Worm (Caenorhabditis elegans) whole organism, young adult: ENCODE results near the gene prdh-1.

Source experiments
- B0336.3 ChIP-seq: fragments of 200-800 bp; sonication (Bioruptor generic); IDR thresholded peaks from 2 replicates; pipeline ENCODE4 v1.3.6; 2022; ENCODE audit warnings: missing genetic modification characterization, missing compliant biosample characterization
- C06A6.2 ChIP-seq: fragments of 200-800 bp; sonication (Bioruptor generic); conservative IDR thresholded peaks from 2 replicates; pipeline ENCODE4 v1.3.6; 2022; ENCODE audit warnings: missing genetic modification characterization, missing compliant biosample characterization
- F10E7.11 ChIP-seq: sonication (generic microtip); optimal IDR thresholded peaks from 2 replicates; lab custom pipeline; 2017; ENCODE audit warnings: mild to moderate bottlenecking, missing genetic modification characterization, moderate library complexity, missing compliant biosample characterization
- F37B4.10 ChIP-seq: fragments of 200-800 bp; sonication (Bioruptor generic); IDR thresholded peaks from 2 replicates; pipeline ENCODE4 v1.3.6; 2022; ENCODE audit warnings: missing genetic modification characterization, missing compliant biosample characterization
- F49E8.2 ChIP-seq: sonication (generic microtip); optimal IDR thresholded peaks from 3 replicates; lab custom pipeline; 2017; ENCODE audit warnings: missing genetic modification characterization, mild to moderate bottlenecking, missing compliant biosample characterization, antibody characterized with exemption, moderate library complexity; ENCODE audit not compliant: insufficient read depth
- F55B11.4 ChIP-seq: sonication (generic microtip); optimal IDR thresholded peaks from 2 replicates; lab custom pipeline; 2016; ENCODE audit warnings: missing compliant biosample characterization, missing genetic modification characterization, borderline replicate concordance; ENCODE audit not compliant: insufficient read depth
- F57A8.1 ChIP-seq: fragments of 200-800 bp; sonication (Bioruptor generic); optimal IDR thresholded peaks from 2 replicates; lab custom pipeline; 2018; ENCODE audit warnings: mild to moderate bottlenecking, missing genetic modification characterization, moderate library complexity, missing compliant biosample characterization
- F57C9.4 ChIP-seq: sonication (generic microtip); optimal IDR thresholded peaks from 2 replicates; lab custom pipeline; 2017; ENCODE audit warnings: mild to moderate bottlenecking, missing genetic modification characterization, missing compliant biosample characterization
- K11D2.4 ChIP-seq: fragments of 200-800 bp; sonication (Bioruptor generic); IDR thresholded peaks from 2 replicates; pipeline ENCODE4 v1.3.6; 2022; ENCODE audit warnings: missing genetic modification reagents, missing genetic modification characterization, missing compliant biosample characterization
- K12H6.12 ChIP-seq: fragments of 200-800 bp; sonication (Bioruptor generic); optimal IDR thresholded peaks from 2 replicates; lab custom pipeline; 2018; ENCODE audit warnings: mild to moderate bottlenecking, missing genetic modification characterization, missing compliant biosample characterization
- T07F8.4 ChIP-seq: sonication (generic microtip); optimal IDR thresholded peaks from 2 replicates; lab custom pipeline; 2016; ENCODE audit warnings: mild to moderate bottlenecking, missing genetic modification characterization, moderate library complexity, missing compliant biosample characterization
- T26A5.8 ChIP-seq: sonication (generic microtip); optimal IDR thresholded peaks from 2 replicates; lab custom pipeline; 2016; ENCODE audit warnings: missing genetic modification characterization, missing compliant biosample characterization
- akir-1 ChIP-seq: fragments of 200-800 bp; sonication (Bioruptor generic); optimal IDR thresholded peaks from 2 replicates; lab custom pipeline; 2018; ENCODE audit warnings: mild to moderate bottlenecking, missing genetic modification characterization, moderate library complexity, missing compliant biosample characterization
- aptf-2 ChIP-seq: fragments of 200-800 bp; sonication (Bioruptor generic); conservative IDR thresholded peaks from 2 replicates; pipeline ENCODE4 v1.3.6; 2022; ENCODE audit warnings: missing genetic modification reagents, missing genetic modification characterization, missing compliant biosample characterization
- attf-3 ChIP-seq: fragments of 200-800 bp; sonication (Bioruptor generic); conservative IDR thresholded peaks from 2 replicates; pipeline ENCODE4 v1.3.6; 2022; ENCODE audit warnings: missing genetic modification reagents, missing genetic modification characterization, missing compliant biosample characterization
- attf-6 ChIP-seq: fragments of 200-800 bp; sonication (Bioruptor generic); IDR thresholded peaks from 2 replicates; pipeline ENCODE4 v1.3.6; 2022; ENCODE audit warnings: missing genetic modification reagents, missing genetic modification characterization, missing compliant biosample characterization
- bed-2 ChIP-seq: fragments of 200-800 bp; sonication (Bioruptor generic); IDR thresholded peaks from 2 replicates; pipeline ENCODE4 v1.3.6; 2022; ENCODE audit warnings: missing genetic modification reagents, missing genetic modification characterization, missing compliant biosample characterization
- ceh-27 ChIP-seq: fragments of 200-800 bp; sonication (Bioruptor generic); optimal IDR thresholded peaks from 2 replicates; lab custom pipeline; 2018; ENCODE audit warnings: mild to moderate bottlenecking, missing genetic modification characterization, moderate library complexity, missing compliant biosample characterization
- ceh-91 ChIP-seq: fragments of 200-800 bp; sonication (Bioruptor generic); IDR thresholded peaks from 2 replicates; pipeline ENCODE4 v1.3.6; 2022; ENCODE audit warnings: missing genetic modification reagents, missing genetic modification characterization, missing compliant biosample characterization
- die-1 ChIP-seq: sonication (generic microtip); optimal IDR thresholded peaks from 2 replicates; lab custom pipeline; 2016; ENCODE audit warnings: missing genotype, mild to moderate bottlenecking, missing genetic modification characterization, missing compliant biosample characterization
- dox-1 ChIP-seq: fragments of 200-800 bp; sonication (Bioruptor generic); IDR thresholded peaks from 2 replicates; pipeline ENCODE4 v1.3.6; 2022; ENCODE audit warnings: missing genetic modification reagents, missing genetic modification characterization, missing compliant biosample characterization
- egl-18 ChIP-seq: fragments of 200-800 bp; sonication (Bioruptor generic); IDR thresholded peaks from 2 replicates; pipeline ENCODE4 v1.3.6; 2022; ENCODE audit warnings: missing genetic modification reagents, missing genetic modification characterization, missing compliant biosample characterization
- egl-44 ChIP-seq: fragments of 200-800 bp; sonication (Bioruptor generic); IDR thresholded peaks from 2 replicates; pipeline ENCODE4 v1.3.6; 2022; ENCODE audit warnings: missing genetic modification reagents, missing genetic modification characterization, missing compliant biosample characterization
- egrh-3 ChIP-seq: fragments of 200-800 bp; sonication (Bioruptor generic); IDR thresholded peaks from 2 replicates; pipeline ENCODE4 v1.3.6; 2022; ENCODE audit warnings: missing genetic modification reagents, missing genetic modification characterization, missing compliant biosample characterization
- ets-4 ChIP-seq: fragments of 200-800 bp; sonication (Bioruptor generic); optimal IDR thresholded peaks from 2 replicates; lab custom pipeline; 2018; ENCODE audit warnings: mild to moderate bottlenecking, missing genetic modification characterization, missing compliant biosample characterization
- gei-17 ChIP-seq: fragments of 200-800 bp; sonication (Bioruptor generic); optimal IDR thresholded peaks from 2 replicates; lab custom pipeline; 2018; ENCODE audit warnings: mild to moderate bottlenecking, missing genetic modification characterization, missing compliant biosample characterization
- him-1 ChIP-seq: sonication (generic microtip); optimal IDR thresholded peaks from 2 replicates; lab custom pipeline; 2016; ENCODE audit warnings: missing genotype, missing genetic modification reagents, missing genetic modification characterization, missing compliant biosample characterization
- hlh-26 ChIP-seq: fragments of 200-800 bp; sonication (Bioruptor generic); conservative IDR thresholded peaks from 2 replicates; pipeline ENCODE4 v1.3.6; 2022; ENCODE audit warnings: missing genetic modification reagents, missing genetic modification characterization, missing compliant biosample characterization
- hmg-20 ChIP-seq: fragments of 200-800 bp; sonication (Bioruptor generic); IDR thresholded peaks from 2 replicates; pipeline ENCODE4 v1.3.6; 2022; ENCODE audit warnings: missing genetic modification reagents, missing genetic modification characterization, missing compliant biosample characterization
- hrde-1 ChIP-seq: sonication (generic microtip); optimal IDR thresholded peaks from 2 replicates; lab custom pipeline; 2016; ENCODE audit warnings: missing genetic modification characterization, mild to moderate bottlenecking, missing compliant biosample characterization, moderate library complexity, missing genotype, missing genetic modification reagents, borderline replicate concordance
- lag-1 ChIP-seq: fragments of 200-800 bp; sonication (Bioruptor generic); IDR thresholded peaks from 2 replicates; pipeline ENCODE4 v1.3.6; 2022; ENCODE audit warnings: missing genetic modification reagents, missing genetic modification characterization, missing compliant biosample characterization
- let-526 ChIP-seq: fragments of 200-800 bp; sonication (Bioruptor generic); IDR thresholded peaks from 2 replicates; pipeline ENCODE4 v1.3.6; 2022; ENCODE audit warnings: missing genetic modification reagents, missing genetic modification characterization, missing compliant biosample characterization
- lin-35 ChIP-seq, 3 experiments: fragments of 150-350 bp in 2 of 3; sonication (generic microtip) in 1 of 3; optimal IDR thresholded peaks; 2 replicates each; lab custom pipeline; 2014 to 2018; ENCODE audit warnings: missing biosample characterization in 3 of 3, missing genetic modification characterization in 3 of 3, missing genetic modification reagents in 3 of 3
- lin-40 ChIP-seq: sonication (generic microtip); optimal IDR thresholded peaks from 2 replicates; lab custom pipeline; 2016; ENCODE audit warnings: missing genetic modification characterization, mild to moderate bottlenecking, missing compliant biosample characterization, missing genotype, missing genetic modification reagents
- lin-54 ChIP-seq: fragments of 200-800 bp; sonication (Bioruptor generic); optimal IDR thresholded peaks from 2 replicates; lab custom pipeline; 2018; ENCODE audit warnings: mild to moderate bottlenecking, missing genetic modification characterization, missing compliant biosample characterization
- madf-10 ChIP-seq: sonication (generic microtip); optimal IDR thresholded peaks from 2 replicates; lab custom pipeline; 2016; ENCODE audit warnings: mild to moderate bottlenecking, missing genetic modification characterization, missing compliant biosample characterization
- nfya-1 ChIP-seq: sonication (generic microtip); optimal IDR thresholded peaks from 2 replicates; lab custom pipeline; 2017; ENCODE audit warnings: antibody characterized with exemption, missing compliant biosample characterization, missing genetic modification characterization, borderline replicate concordance; ENCODE audit not compliant: insufficient read depth
- pbrm-1 ChIP-seq: fragments of 200-800 bp; sonication (Bioruptor generic); IDR thresholded peaks from 2 replicates; pipeline ENCODE4 v1.3.6; 2022; ENCODE audit warnings: missing genetic modification reagents, missing genetic modification characterization, missing compliant biosample characterization
- rcor-1 ChIP-seq: fragments of 200-800 bp; sonication (Bioruptor generic); IDR thresholded peaks from 2 replicates; pipeline ENCODE4 v1.3.6; 2022; ENCODE audit warnings: missing genetic modification reagents, missing genetic modification characterization, missing compliant biosample characterization
- rpc-1 ChIP-seq, 2 experiments: fragments of 150-350 bp in 1 of 2; sonication (generic microtip) in 1 of 2; optimal IDR thresholded peaks; 2 replicates each; lab custom pipeline; 2014 to 2018; ENCODE audit warnings: missing biosample characterization in 1 of 2, missing genetic modification characterization in 1 of 2, missing genetic modification reagents in 1 of 2, missing genotype in 1 of 2
- somi-1 ChIP-seq: fragments of 200-800 bp; sonication (Bioruptor generic); optimal IDR thresholded peaks from 2 replicates; lab custom pipeline; 2018; ENCODE audit warnings: mild to moderate bottlenecking, missing genetic modification characterization, missing compliant biosample characterization
- tbp1 ChIP-seq: fragments of 200-800 bp; sonication (Bioruptor generic); optimal IDR thresholded peaks from 2 replicates; lab custom pipeline; 2018; ENCODE audit warnings: mild to moderate bottlenecking, missing genetic modification characterization, missing compliant biosample characterization
- unc-130 ChIP-seq: sonication (generic microtip); optimal IDR thresholded peaks from 2 replicates; lab custom pipeline; 2016; ENCODE audit warnings: missing genetic modification reagents, missing genetic modification characterization, missing compliant biosample characterization
- zim-3 ChIP-seq: sonication (generic microtip); optimal IDR thresholded peaks from 2 replicates; lab custom pipeline; 2017; ENCODE audit warnings: mild to moderate bottlenecking, missing genetic modification characterization, moderate library complexity, missing compliant biosample characterization
- ztf-25 ChIP-seq: fragments of 200-800 bp; sonication (Bioruptor generic); IDR thresholded peaks from 2 replicates; pipeline ENCODE4 v1.3.6; 2022; ENCODE audit warnings: missing genetic modification reagents, missing genetic modification characterization, missing compliant biosample characterization
- ztf-28 ChIP-seq: fragments of 200-800 bp; sonication (Bioruptor generic); IDR thresholded peaks from 2 replicates; pipeline ENCODE4 v1.3.6; 2022; ENCODE audit warnings: missing genetic modification reagents, missing genetic modification characterization, missing compliant biosample characterization

prdh-1 gene

DNA sequence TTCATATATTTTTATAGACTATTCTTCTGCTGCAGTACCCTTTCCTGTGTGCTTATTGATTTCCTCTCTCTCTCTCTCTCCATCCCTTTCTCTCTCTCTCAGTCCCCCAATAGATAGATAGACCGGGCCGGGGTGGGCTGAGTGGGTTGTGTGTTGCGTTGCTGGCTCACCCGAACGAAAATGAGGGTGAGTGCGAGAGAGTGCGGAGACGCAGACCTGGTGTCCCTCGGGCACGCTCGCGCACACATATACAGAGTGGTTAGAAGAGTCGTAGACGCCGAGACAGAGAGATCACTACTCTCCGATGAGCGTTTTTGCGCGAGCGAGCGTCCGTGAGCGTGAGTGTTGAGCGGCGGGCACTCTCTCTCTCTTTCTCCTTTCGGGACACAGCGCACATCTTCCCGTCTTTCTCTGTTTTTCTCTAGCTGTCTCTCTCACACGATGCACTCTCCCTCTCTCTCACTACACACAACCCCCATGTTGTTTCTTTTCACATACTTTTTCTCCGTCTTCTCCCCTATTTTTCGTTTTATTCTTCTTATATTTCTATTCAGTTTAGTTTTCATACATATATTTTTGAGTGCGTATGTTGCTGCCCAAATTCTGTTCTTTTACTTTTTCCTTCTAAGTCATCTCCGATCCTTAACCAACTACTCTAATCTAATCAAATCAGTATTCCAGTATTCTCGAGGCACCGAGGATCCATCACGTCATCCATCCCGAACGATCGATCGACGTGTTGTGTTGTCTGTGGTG, 11.2 kb upstream of the prdh-1 start, which contains the start of gene lin-66 (continued):
- TF ChIP-seq lin-35 (GFP tag; optimal IDR thresholded peaks at IDR 0.05; lab: Kevin White, UChicago), result no peak
- TF ChIP-seq attf-6 (GFP tag; lab: Robert Waterston, UW), result no peak
- no peak for TF ChIP-seq ztf-28 (GFP tag; lab: Robert Waterston, UW)
- TF ChIP-seq him-1 (tag; lab: Kevin White, UChicago), result no peak
- TF ChIP-seq lin-40 (tag; lab: Kevin White, UChicago), result peak; percentile 91
- TF ChIP-seq ceh-27 (GFP tag; lab: Kevin White, UChicago), result peak; percentile 93
- no peak for TF ChIP-seq ztf-25 (GFP tag; lab: Robert Waterston, UW)
- no peak for TF ChIP-seq F57C9.4
- no peak for TF ChIP-seq lag-1
- TF ChIP-seq pbrm-1 (GFP tag; lab: Robert Waterston, UW), result peak; percentile 78; the same call in 1 of the 2 replicates
- no peak for TF ChIP-seq F57A8.1 (GFP tag; lab: Kevin White, UChicago)
- TF ChIP-seq die-1 (tag; lab: Kevin White, UChicago), result peak; percentile 74
- TF ChIP-seq let-526, result peak; percentile 50; the same call in 1 of the 2 replicates
- TF ChIP-seq gei-17 (GFP tag; lab: Kevin White, UChicago), result peak; percentile 52
- peak; percentile 95 for TF ChIP-seq madf-10 (tag; lab: Kevin White, UChicago)
- peak; percentile 96 for TF ChIP-seq K12H6.12 (tag; lab: Kevin White, UChicago)
- no peak for TF ChIP-seq F55B11.4 (tag; lab: Kevin White, UChicago)
- TF ChIP-seq ceh-91, result no peak
- TF ChIP-seq zim-3, result no peak
- TF ChIP-seq tbp1, result peak; percentile 53
- TF ChIP-seq B0336.3, result peak; percentile 94
- no peak for TF ChIP-seq rpc-1 (optimal IDR thresholded peaks at IDR 0.05; lab: Kevin White, UChicago)
- TF ChIP-seq rpc-1 (tag; optimal IDR thresholded peaks at IDR 0.05; lab: Kevin White, UChicago), result no peak
- TF ChIP-seq akir-1 (GFP tag; lab: Kevin White, UChicago), result peak; percentile 16
- TF ChIP-seq C06A6.2, result peak; percentile 68
- TF ChIP-seq rcor-1 (GFP tag; lab: Robert Waterston, UW), result peak; percentile 44; the same call in 1 of the 2 replicates
- peak; percentile 73 for TF ChIP-seq K11D2.4 (GFP tag; lab: Robert Waterston, UW)
- TF ChIP-seq hlh-26, result no peak
- no peak for TF ChIP-seq unc-130 (GFP tag; lab: Kevin White, UChicago)
- peak; percentile 58 for TF ChIP-seq lin-54
- no peak for TF ChIP-seq nfya-1
- TF ChIP-seq ets-4 (GFP tag; lab: Kevin White, UChicago), result peak; percentile 42
- peak; percentile 86 for TF ChIP-seq dox-1
- TF ChIP-seq egl-44 (GFP tag; lab: Robert Waterston, UW), result peak; percentile 64; the same call in 1 of the 2 replicates
- TF ChIP-seq T07F8.4 (tag; lab: Kevin White, UChicago), result no peak
- no peak for TF ChIP-seq egl-18 (GFP tag; lab: Robert Waterston, UW)
- TF ChIP-seq F10E7.11 (tag; lab: Kevin White, UChicago), result no peak
- no peak for TF ChIP-seq T26A5.8
- TF ChIP-seq F49E8.2 (tag; lab: Kevin White, UChicago), result no peak
- peak; percentile 41; the same call in 1 of the 2 replicates for TF ChIP-seq bed-2 (GFP tag; lab: Robert Waterston, UW)
- no peak for TF ChIP-seq F37B4.10 (GFP tag; lab: Robert Waterston, UW)
- peak; percentile 56; the same call in 1 of the 2 replicates for TF ChIP-seq hmg-20 (GFP tag; lab: Robert Waterston, UW)
- TF ChIP-seq somi-1 (GFP tag; lab: Kevin White, UChicago), result peak; percentile 68
- no peak; the same call in 1 of the 2 replicates for TF ChIP-seq aptf-2 (GFP tag; lab: Robert Waterston, UW)
- peak; percentile 88 for TF ChIP-seq egrh-3 (GFP tag; lab: Robert Waterston, UW)
- no peak for TF ChIP-seq attf-3 (GFP tag; lab: Robert Waterston, UW)
- TF ChIP-seq hrde-1 (tag; lab: Kevin White, UChicago), result no peak
